Worm (Caenorhabditis elegans) whole organism, L2 larva: ENCODE results near the gene phf-32.

Source experiments
- C34F6.9 ChIP-seq: fragments of 150-350 bp; optimal IDR thresholded peaks from 2 replicates; lab custom pipeline; 2014; ENCODE audit warnings: missing biosample characterization, missing genetic modification characterization
- F13H6.1 ChIP-seq: sonication (generic microtip); optimal IDR thresholded peaks from 2 replicates; lab custom pipeline; 2016; ENCODE audit warnings: missing genetic modification characterization, missing compliant biosample characterization
- Y55F3AM.14 ChIP-seq: fragments of 200-800 bp; sonication (Bioruptor generic); optimal IDR thresholded peaks from 2 replicates; lab custom pipeline; 2018; ENCODE audit warnings: mild to moderate bottlenecking, missing genetic modification characterization, missing compliant biosample characterization
- ZK546.5 ChIP-seq: sonication (generic microtip); optimal IDR thresholded peaks from 2 replicates; lab custom pipeline; 2017; ENCODE audit warnings: missing biosample characterization, missing genetic modification characterization
- alr-1 ChIP-seq: fragments of 150-350 bp; optimal IDR thresholded peaks from 2 replicates; lab custom pipeline; 2014; ENCODE audit warnings: missing biosample characterization, missing genetic modification characterization
- blmp-1 ChIP-seq: sonication (generic microtip); optimal IDR thresholded peaks from 2 replicates; lab custom pipeline; 2017; ENCODE audit warnings: missing genetic modification characterization, mild to moderate bottlenecking, missing compliant biosample characterization, antibody characterized with exemption, moderate library complexity; ENCODE audit not compliant: insufficient read depth
- ceh-16 ChIP-seq: fragments of 150-350 bp; optimal IDR thresholded peaks from 2 replicates; lab custom pipeline; 2014; ENCODE audit warnings: missing biosample characterization, missing genetic modification characterization
- ceh-82 ChIP-seq: fragments of 150-350 bp; optimal IDR thresholded peaks from 2 replicates; lab custom pipeline; 2014; ENCODE audit warnings: missing biosample characterization, missing genetic modification characterization
- crh-2 ChIP-seq: sonication (generic microtip); optimal IDR thresholded peaks from 2 replicates; lab custom pipeline; 2017; ENCODE audit warnings: missing biosample characterization, missing genetic modification characterization
- dmd-4 ChIP-seq: sonication (generic microtip); optimal IDR thresholded peaks from 2 replicates; lab custom pipeline; 2017; ENCODE audit warnings: missing biosample characterization, missing genetic modification characterization
- elt-1 ChIP-seq: fragments of 150-350 bp; optimal IDR thresholded peaks from 2 replicates; lab custom pipeline; 2014; ENCODE audit warnings: missing biosample characterization, missing genetic modification characterization
- elt-3 ChIP-seq: sonication (generic microtip); optimal IDR thresholded peaks from 2 replicates; lab custom pipeline; 2017; ENCODE audit warnings: missing biosample characterization, missing genetic modification characterization
- fos-1 ChIP-seq: fragments of 150-350 bp; optimal IDR thresholded peaks from 2 replicates; lab custom pipeline; 2014; ENCODE audit warnings: missing biosample characterization, missing genetic modification characterization
- gmeb-1 ChIP-seq: fragments of 150-350 bp; optimal IDR thresholded peaks from 2 replicates; lab custom pipeline; 2014; ENCODE audit warnings: missing biosample characterization, missing genetic modification characterization
- lin-13 ChIP-seq: fragments of 150-350 bp; optimal IDR thresholded peaks from 2 replicates; lab custom pipeline; 2014; ENCODE audit warnings: missing biosample characterization, missing genetic modification reagents, missing genetic modification characterization
- lin-39 ChIP-seq: fragments of 150-350 bp; optimal IDR thresholded peaks from 2 replicates; lab custom pipeline; 2014; ENCODE audit warnings: missing biosample characterization, missing genetic modification reagents, missing genetic modification characterization
- lsy-2 ChIP-seq, 2 experiments: fragments of 150-350 bp in 1 of 2; sonication (generic microtip) in 1 of 2; optimal IDR thresholded peaks; 2 replicates each; lab custom pipeline; 2014 to 2017; ENCODE audit warnings: missing biosample characterization in 2 of 2, missing genetic modification characterization in 2 of 2
- mab-5 ChIP-seq: fragments of 150-350 bp; optimal IDR thresholded peaks from 2 replicates; lab custom pipeline; 2014; ENCODE audit warnings: missing biosample characterization, missing genetic modification characterization
- mbf-1 ChIP-seq: sonication (generic microtip); optimal IDR thresholded peaks from 2 replicates; lab custom pipeline; 2017; ENCODE audit warnings: missing biosample characterization, missing genetic modification characterization
- mdl-1 ChIP-seq, 2 experiments: fragments of 150-350 bp in 1 of 2; sonication (generic microtip) in 1 of 2; optimal IDR thresholded peaks; 2 replicates each; lab custom pipeline; 2017; ENCODE audit warnings: missing biosample characterization in 2 of 2, missing genetic modification characterization in 2 of 2
- nhr-10 ChIP-seq: sonication (generic microtip); optimal IDR thresholded peaks from 2 replicates; lab custom pipeline; 2017; ENCODE audit warnings: missing biosample characterization, missing genetic modification characterization
- nhr-12 ChIP-seq: fragments of 150-350 bp; optimal IDR thresholded peaks from 2 replicates; lab custom pipeline; 2014; ENCODE audit warnings: missing biosample characterization, missing genetic modification characterization
- nhr-25 ChIP-seq: fragments of 150-350 bp; sonication (generic microtip); optimal IDR thresholded peaks from 3 replicates; lab custom pipeline; 2014; ENCODE audit warnings: missing biosample characterization, missing genetic modification characterization
- nhr-6 ChIP-seq: fragments of 150-350 bp; optimal IDR thresholded peaks from 2 replicates; lab custom pipeline; 2014; ENCODE audit warnings: missing biosample characterization, missing genetic modification characterization
- peb-1 ChIP-seq: fragments of 150-350 bp; optimal IDR thresholded peaks from 2 replicates; lab custom pipeline; 2014; ENCODE audit warnings: missing biosample characterization, missing genetic modification characterization
- sem-4 ChIP-seq: fragments of 150-350 bp; optimal IDR thresholded peaks from 2 replicates; lab custom pipeline; 2014; ENCODE audit warnings: missing biosample characterization, missing genetic modification reagents, missing genetic modification characterization
- skn-1 ChIP-seq: sonication (generic microtip); optimal IDR thresholded peaks from 2 replicates; lab custom pipeline; 2017; ENCODE audit warnings: missing biosample characterization, missing genetic modification characterization
- sma-3 ChIP-seq: sonication (generic microtip); optimal IDR thresholded peaks from 2 replicates; lab custom pipeline; 2016; ENCODE audit warnings: missing genetic modification reagents, missing genetic modification characterization, missing compliant biosample characterization
- sma-9 ChIP-seq, 2 experiments: fragments of 150-350 bp in 1 of 2; sonication (generic microtip) in 1 of 2; optimal IDR thresholded peaks; 2 replicates each; lab custom pipeline; 2014 to 2016; ENCODE audit warnings: missing genetic modification characterization in 2 of 2, mild to moderate bottlenecking in 1 of 2, missing biosample characterization in 1 of 2, missing compliant biosample characterization in 1 of 2, missing genetic modification reagents in 1 of 2, moderate library complexity in 1 of 2
- unc-55 ChIP-seq: fragments of 150-350 bp; sonication (generic microtip); optimal IDR thresholded peaks from 3 replicates; lab custom pipeline; 2014; ENCODE audit warnings: missing biosample characterization, missing genetic modification reagents, missing genetic modification characterization
- unc-62 ChIP-seq: fragments of 150-350 bp; optimal IDR thresholded peaks from 2 replicates; lab custom pipeline; 2014; ENCODE audit warnings: missing biosample characterization, missing genetic modification reagents, missing genetic modification characterization
- zag-1 ChIP-seq: fragments of 150-350 bp; optimal IDR thresholded peaks from 2 replicates; lab custom pipeline; 2014; ENCODE audit warnings: missing biosample characterization, missing genetic modification characterization
- ztf-1 ChIP-seq: fragments of 200-800 bp; sonication (Bioruptor generic); conservative IDR thresholded peaks from 2 replicates; pipeline ENCODE4 v1.3.6; 2022; ENCODE audit warnings: missing genetic modification characterization, missing compliant biosample characterization
- ztf-11 ChIP-seq: sonication (generic microtip); optimal IDR thresholded peaks from 2 replicates; lab custom pipeline; 2017; ENCODE audit warnings: missing biosample characterization, missing genetic modification characterization
- ztf-4 ChIP-seq: fragments of 150-350 bp; optimal IDR thresholded peaks from 2 replicates; lab custom pipeline; 2014; ENCODE audit warnings: missing biosample characterization, missing genetic modification characterization

The phf-32 gene

DNA sequence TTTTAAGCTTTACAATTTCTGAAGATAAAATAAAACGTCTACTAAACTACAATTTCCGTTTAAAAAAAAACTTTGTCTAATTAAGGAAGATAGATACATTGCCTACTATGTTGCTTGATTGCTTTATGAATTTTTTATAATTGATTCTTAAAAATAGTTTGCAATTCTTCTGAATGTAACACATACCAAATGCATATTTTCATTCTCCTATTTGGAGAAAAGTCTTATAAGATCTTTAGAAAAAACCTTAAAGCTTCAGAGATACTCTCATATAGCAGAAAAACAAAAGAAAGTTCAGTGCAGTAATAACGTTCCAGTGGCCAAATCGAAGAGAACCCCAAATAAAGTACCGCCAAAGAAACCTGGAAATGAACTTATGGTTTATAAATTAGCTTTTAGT, at the start of gene phf-32:
Gene phf-32 (plus strand): TSS at position 301 of the 400 bp plus-strand sequence.
- no peak for TF ChIP-seq dmd-4 (tag; lab: Kevin White, UChicago)
- no peak for TF ChIP-seq sem-4 (tag; lab: Kevin White, UChicago)
- no peak for TF ChIP-seq F13H6.1 (tag; lab: Kevin White, UChicago)
- TF ChIP-seq zag-1 (tag; lab: Kevin White, UChicago): no peak
- no peak for TF ChIP-seq ztf-4 (tag; lab: Kevin White, UChicago)
- TF ChIP-seq skn-1 (tag; lab: Kevin White, UChicago): no peak

DNA sequence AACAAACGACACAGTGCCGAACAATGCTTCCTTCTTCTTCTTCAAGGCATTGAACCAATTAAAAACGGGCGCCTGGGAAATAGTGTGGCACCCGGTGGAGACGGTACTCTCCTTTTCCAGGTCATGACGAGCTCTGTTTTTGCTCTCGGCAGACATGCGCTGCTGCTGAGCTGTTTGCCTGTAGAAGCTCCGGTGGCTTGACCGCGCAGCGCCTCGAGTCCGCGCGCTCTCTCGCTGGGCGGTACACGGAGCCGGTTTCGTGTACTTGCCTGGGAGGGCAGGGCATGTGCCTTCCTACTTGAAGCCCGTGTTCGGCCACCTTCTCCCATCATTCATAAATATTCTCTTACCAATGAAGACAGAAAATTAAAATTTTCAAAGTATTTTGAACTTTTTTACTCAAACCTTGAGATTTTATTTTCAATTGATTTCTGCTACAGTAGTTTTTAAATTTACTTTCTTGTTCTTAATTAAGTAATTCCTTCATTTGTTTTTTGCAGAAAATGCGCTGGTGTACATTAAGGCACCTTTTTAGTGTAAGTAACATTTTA, 46.2 kb upstream of the phf-32 start, which contains the start of gene E01G6.1:
Gene E01G6.1 (plus strand): TSS at position 501 of the 551 bp plus-strand sequence.
- TF ChIP-seq dmd-4 (tag; lab: Kevin White, UChicago): no peak
- no peak for TF ChIP-seq unc-55 (GFP tag; lab: Kevin White, UChicago)
- TF ChIP-seq nhr-6 (tag; lab: Kevin White, UChicago): no peak
- TF ChIP-seq lsy-2 (tag; optimal IDR thresholded peaks at IDR 0.05; lab: Kevin White, UChicago): no peak
- TF ChIP-seq fos-1 (tag; lab: Kevin White, UChicago): no peak
- TF ChIP-seq alr-1 (tag; lab: Kevin White, UChicago): no peak
- no peak for TF ChIP-seq nhr-12 (tag; lab: Kevin White, UChicago)
- TF ChIP-seq ztf-11: no peak
- TF ChIP-seq ZK546.5 (tag; lab: Kevin White, UChicago): no peak
- TF ChIP-seq sma-3 (GFP tag; lab: Kevin White, UChicago): no peak

DNA sequence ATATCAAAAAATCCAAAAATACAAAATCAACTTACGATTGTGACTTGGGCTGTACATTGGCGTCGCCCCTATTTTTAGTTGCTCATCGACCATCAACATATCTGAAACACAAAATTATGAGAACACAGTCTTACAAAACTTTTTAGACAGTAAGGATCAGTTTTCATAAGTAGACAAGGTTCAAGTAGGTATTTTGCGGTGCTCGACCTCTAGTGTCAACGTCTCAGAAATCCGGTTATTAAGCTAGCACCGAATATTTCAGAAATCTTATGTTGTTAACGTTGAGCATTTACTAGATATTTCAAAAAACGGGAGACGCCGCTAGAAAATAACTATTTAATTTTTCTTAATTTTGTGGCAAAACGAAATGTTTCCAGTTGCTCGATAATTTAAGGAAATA, 35.8 kb upstream of the phf-32 start, which contains the start of gene otpl-8:
Gene otpl-8 (minus strand): TSS at position 101 of the 400 bp plus-strand sequence.
- TF ChIP-seq ceh-16 (no peak), lin-13 (GFP tag; lab: Kevin White, UChicago) (no peak), ceh-82 (no peak), fos-1 (tag; lab: Kevin White, UChicago) (no peak), peb-1 (tag; lab: Kevin White, UChicago) (no peak), Y55F3AM.14 (GFP tag; lab: Kevin White, UChicago) (no peak), zag-1 (tag; lab: Kevin White, UChicago) (no peak), unc-62 (GFP tag; lab: Kevin White, UChicago) (no peak), elt-3 (tag; lab: Kevin White, UChicago) (no peak), lsy-2 (tag; optimal IDR thresholded peaks at IDR 0.05; lab: Kevin White, UChicago) (no peak), mdl-1 (tag; optimal IDR thresholded peaks at IDR 0.05; lab: Kevin White, UChicago) (no peak), elt-1 (tag; lab: Kevin White, UChicago) (no peak), sma-3 (GFP tag; lab: Kevin White, UChicago) (no peak), ZK546.5 (tag; lab: Kevin White, UChicago) (no peak), F13H6.1 (tag; lab: Kevin White, UChicago) (no peak), nhr-10 (tag; lab: Kevin White, UChicago) (no peak)
- TF ChIP-seq, all 48 proteins: peak for 0

DNA sequence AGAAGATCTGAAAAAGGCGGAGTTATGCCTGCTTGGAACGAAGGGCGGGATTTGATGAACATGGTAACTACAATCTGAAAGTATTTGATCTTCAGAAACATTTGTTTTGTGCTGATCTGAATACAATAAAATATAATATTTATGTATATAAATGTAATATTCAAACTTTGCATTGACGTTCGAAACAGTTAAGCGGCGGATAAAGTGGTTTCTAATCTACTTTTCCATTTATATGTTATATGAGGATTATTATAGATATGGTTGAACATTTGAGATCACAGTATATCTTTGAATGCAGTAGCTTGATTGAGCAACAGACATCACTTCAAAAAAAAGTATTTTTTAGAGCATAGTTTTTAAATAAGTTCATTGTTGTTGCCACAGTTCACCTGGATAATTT, 32.8 kb upstream of the phf-32 start, which contains the start of gene H19J13.2:
Gene H19J13.2 (minus strand): TSS at position 101 of the 400 bp plus-strand sequence.
- no peak for TF ChIP-seq mab-5
- no peak for TF ChIP-seq unc-62 (GFP tag; lab: Kevin White, UChicago)
- TF ChIP-seq C34F6.9 (tag; lab: Kevin White, UChicago): no peak
- no peak for TF ChIP-seq unc-55 (GFP tag; lab: Kevin White, UChicago)
- TF ChIP-seq sem-4 (tag; lab: Kevin White, UChicago): no peak
- TF ChIP-seq ceh-82: no peak
- TF ChIP-seq ZK546.5 (tag; lab: Kevin White, UChicago): no peak
- no peak for TF ChIP-seq nhr-6 (tag; lab: Kevin White, UChicago)
- no peak for TF ChIP-seq zag-1 (tag; lab: Kevin White, UChicago)
- TF ChIP-seq, all 48 proteins: peak for 0

DNA sequence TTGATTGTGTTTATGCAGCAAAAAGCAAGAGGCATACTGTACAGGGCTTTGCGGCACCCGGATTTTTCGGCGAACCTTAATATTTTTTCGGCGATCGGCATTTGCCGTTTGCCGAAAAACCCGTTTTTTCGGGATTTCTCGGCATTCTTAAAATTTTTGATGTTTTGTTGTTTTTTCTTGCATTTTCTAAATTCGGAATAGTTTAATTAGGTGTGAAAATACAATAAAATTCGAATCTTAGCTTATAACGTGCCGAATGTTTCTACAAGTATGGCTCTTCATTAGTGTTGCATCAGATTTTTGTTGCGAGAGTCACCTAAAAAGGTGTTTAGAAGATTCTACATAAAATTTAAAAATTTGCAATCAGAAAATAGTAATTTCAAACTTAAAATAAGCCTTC, 31.1 kb upstream of the phf-32 start, which contains the start of gene C04B4.6:
Gene C04B4.6 (minus strand): TSS at position 101 of the 400 bp plus-strand sequence.
- no peak for TF ChIP-seq nhr-25 (tag; lab: Kevin White, UChicago)
- no peak for TF ChIP-seq ZK546.5 (tag; lab: Kevin White, UChicago)
- TF ChIP-seq mbf-1 (tag; lab: Kevin White, UChicago): no peak
- no peak for TF ChIP-seq fos-1 (tag; lab: Kevin White, UChicago)
- no peak for TF ChIP-seq skn-1 (tag; lab: Kevin White, UChicago)
- no peak for TF ChIP-seq mdl-1 (tag; optimal IDR thresholded peaks at IDR 0.05; lab: Kevin White, UChicago)
- no peak for TF ChIP-seq peb-1 (tag; lab: Kevin White, UChicago)
- TF ChIP-seq blmp-1 (tag; lab: Kevin White, UChicago): no peak
- TF ChIP-seq sma-9 (GFP tag; optimal IDR thresholded peaks at IDR 0.05; lab: Kevin White, UChicago): no peak
- TF ChIP-seq sma-9 (tag; optimal IDR thresholded peaks at IDR 0.05; lab: Kevin White, UChicago): no peak
- no peak for TF ChIP-seq lin-39 (tag; lab: Kevin White, UChicago)
- TF ChIP-seq gmeb-1: no peak
- no peak for TF ChIP-seq mab-5
- no peak for TF ChIP-seq Y55F3AM.14 (GFP tag; lab: Kevin White, UChicago)
- no peak for TF ChIP-seq ztf-1 (GFP tag; lab: Robert Waterston, UW)
- no peak for TF ChIP-seq crh-2 (tag; lab: Kevin White, UChicago)
- no peak for TF ChIP-seq ztf-11
